Fruit fly (Drosophila melanogaster) whole organism, wandering third instar larva: ENCODE data around the gene CG43155.

Experiments used
- CG32264 ChIP-seq: fragments of 200-800 bp; sonication (Bioruptor generic); optimal IDR thresholded peaks from 2 replicates; lab custom pipeline; 2016; ENCODE audit warnings: missing biosample characterization, missing genetic modification characterization
- Dfd ChIP-seq: fragments of >200 bp; optimal IDR thresholded peaks from 2 replicates; lab custom pipeline; 2017; ENCODE audit warnings: missing biosample characterization, missing genetic modification characterization
- HLH106 ChIP-seq: fragments of 200-800 bp; optimal IDR thresholded peaks from 3 replicates; lab custom pipeline; 2019; ENCODE audit warnings: missing biosample characterization, mild to moderate bottlenecking, missing genetic modification characterization, moderate library complexity
- Hr83 ChIP-seq: fragments of 200-300 bp; sonication (Bioruptor generic); optimal IDR thresholded peaks from 2 replicates; lab custom pipeline; 2016; ENCODE audit warnings: missing biosample characterization, mild to moderate bottlenecking, missing genetic modification characterization, moderate library complexity; ENCODE audit not compliant: poor library complexity, severe bottlenecking
- foxo ChIP-seq, 2 experiments: fragments of 200-800 bp; sonication (Bioruptor generic); optimal IDR thresholded peaks; 2 replicates in 1 of 2; 3 replicates in 1 of 2; lab custom pipeline; 2016 to 2017; ENCODE audit warnings: missing biosample characterization in 2 of 2, missing genetic modification characterization in 2 of 2
- sv ChIP-seq: fragments of 200-800 bp; sonication (Bioruptor generic); optimal IDR thresholded peaks from 3 replicates; lab custom pipeline; 2016; ENCODE audit warnings: missing biosample characterization, missing genetic modification characterization
- usp ChIP-seq: fragments of >200 bp; optimal IDR thresholded peaks from 2 replicates; lab custom pipeline; 2017; ENCODE audit warnings: missing biosample characterization, missing genetic modification characterization

dm6 chrX:11500284-11500683 is 40.7 kb downstream of the CG43155 start:
- TF ChIP-seq sv (GFP tag; lab: Kevin White, UChicago) = no peak
- no peak for TF ChIP-seq CG32264 (GFP tag; lab: Kevin White, UChicago)
- TF ChIP-seq Hr83 (GFP tag; lab: Kevin White, UChicago) = no peak
- no peak for TF ChIP-seq HLH106 (tag; lab: Kevin White, UChicago)
- no peak for TF ChIP-seq foxo (GFP tag; optimal IDR thresholded peaks at IDR 0.05; lab: Kevin White, UChicago)
- TF ChIP-seq usp (GFP tag; lab: Kevin White, UChicago) = no peak
- TF ChIP-seq Dfd (GFP tag; lab: Kevin White, UChicago) = no peak
